Worm (Caenorhabditis elegans) whole organism, young adult: Measurements from ENCODE around the gene srh-276.

Experiments
- B0019.2 ChIP-seq: fragments of 200-800 bp; sonication (Bioruptor generic); conservative IDR thresholded peaks from 2 replicates; pipeline ENCODE4 v1.3.6; 2022; ENCODE audit warnings: missing genetic modification reagents, missing genetic modification characterization, missing compliant biosample characterization
- C17E4.6 ChIP-seq: fragments of 200-800 bp; sonication (Bioruptor generic); IDR thresholded peaks from 2 replicates; pipeline ENCODE4 v1.3.6; 2022; ENCODE audit warnings: missing genetic modification reagents, missing genetic modification characterization, missing compliant biosample characterization
- Y53G8AR.9 ChIP-seq: fragments of 200-800 bp; sonication (Bioruptor generic); conservative IDR thresholded peaks from 2 replicates; pipeline ENCODE4 v1.3.6; 2022; ENCODE audit warnings: missing genetic modification reagents, missing genetic modification characterization, missing compliant biosample characterization
- Y56A3A.18 ChIP-seq: fragments of 200-800 bp; sonication (Bioruptor generic); IDR thresholded peaks from 2 replicates; pipeline ENCODE4 v1.3.6; 2022; ENCODE audit warnings: missing genetic modification reagents, missing genetic modification characterization, missing compliant biosample characterization
- Y95B8A.8 ChIP-seq: fragments of 200-800 bp; sonication (Bioruptor generic); IDR thresholded peaks from 2 replicates; pipeline ENCODE4 v1.3.6; 2022; ENCODE audit warnings: missing genetic modification reagents, missing genetic modification characterization, missing compliant biosample characterization
- athp-1 ChIP-seq: sonication (generic microtip); optimal IDR thresholded peaks from 2 replicates; lab custom pipeline; 2017; ENCODE audit warnings: mild to moderate bottlenecking, missing genetic modification characterization, missing compliant biosample characterization
- attf-3 ChIP-seq: fragments of 200-800 bp; sonication (Bioruptor generic); conservative IDR thresholded peaks from 2 replicates; pipeline ENCODE4 v1.3.6; 2022; ENCODE audit warnings: missing genetic modification reagents, missing genetic modification characterization, missing compliant biosample characterization
- attf-5 ChIP-seq: fragments of 200-800 bp; sonication (Bioruptor generic); optimal IDR thresholded peaks from 2 replicates; lab custom pipeline; 2018; ENCODE audit warnings: mild to moderate bottlenecking, missing genetic modification characterization, missing compliant biosample characterization
- attf-6 ChIP-seq: fragments of 200-800 bp; sonication (Bioruptor generic); IDR thresholded peaks from 2 replicates; pipeline ENCODE4 v1.3.6; 2022; ENCODE audit warnings: missing genetic modification reagents, missing genetic modification characterization, missing compliant biosample characterization
- ceh-27 ChIP-seq: fragments of 200-800 bp; sonication (Bioruptor generic); optimal IDR thresholded peaks from 2 replicates; lab custom pipeline; 2018; ENCODE audit warnings: mild to moderate bottlenecking, missing genetic modification characterization, moderate library complexity, missing compliant biosample characterization
- ceh-58 ChIP-seq: fragments of 200-800 bp; sonication (Bioruptor generic); IDR thresholded peaks from 2 replicates; pipeline ENCODE4 v1.3.6; 2022; ENCODE audit warnings: missing genetic modification characterization, missing compliant biosample characterization
- chd-7 ChIP-seq: sonication (generic microtip); optimal IDR thresholded peaks from 2 replicates; lab custom pipeline; 2016; ENCODE audit warnings: mild to moderate bottlenecking, missing genetic modification characterization, moderate library complexity, missing compliant biosample characterization
- dox-1 ChIP-seq: fragments of 200-800 bp; sonication (Bioruptor generic); IDR thresholded peaks from 2 replicates; pipeline ENCODE4 v1.3.6; 2022; ENCODE audit warnings: missing genetic modification reagents, missing genetic modification characterization, missing compliant biosample characterization
- dpl-1 ChIP-seq: fragments of 150-350 bp; optimal IDR thresholded peaks from 2 replicates; lab custom pipeline; 2014; ENCODE audit warnings: missing biosample characterization, missing genetic modification reagents, missing genetic modification characterization
- egl-18 ChIP-seq: fragments of 200-800 bp; sonication (Bioruptor generic); IDR thresholded peaks from 2 replicates; pipeline ENCODE4 v1.3.6; 2022; ENCODE audit warnings: missing genetic modification reagents, missing genetic modification characterization, missing compliant biosample characterization
- ekl-4 ChIP-seq: fragments of 200-800 bp; sonication (Bioruptor generic); IDR thresholded peaks from 2 replicates; pipeline ENCODE4 v1.3.6; 2022; ENCODE audit warnings: missing genetic modification reagents, missing genetic modification characterization, missing compliant biosample characterization
- him-1 ChIP-seq: sonication (generic microtip); optimal IDR thresholded peaks from 2 replicates; lab custom pipeline; 2016; ENCODE audit warnings: missing genotype, missing genetic modification reagents, missing genetic modification characterization, missing compliant biosample characterization
- hlh-26 ChIP-seq: fragments of 200-800 bp; sonication (Bioruptor generic); conservative IDR thresholded peaks from 2 replicates; pipeline ENCODE4 v1.3.6; 2022; ENCODE audit warnings: missing genetic modification reagents, missing genetic modification characterization, missing compliant biosample characterization
- hmg-20 ChIP-seq: fragments of 200-800 bp; sonication (Bioruptor generic); IDR thresholded peaks from 2 replicates; pipeline ENCODE4 v1.3.6; 2022; ENCODE audit warnings: missing genetic modification reagents, missing genetic modification characterization, missing compliant biosample characterization
- hrde-1 ChIP-seq: sonication (generic microtip); optimal IDR thresholded peaks from 2 replicates; lab custom pipeline; 2016; ENCODE audit warnings: missing genetic modification characterization, mild to moderate bottlenecking, missing compliant biosample characterization, moderate library complexity, missing genotype, missing genetic modification reagents, borderline replicate concordance
- hsf-1 ChIP-seq: fragments of 200-800 bp; sonication (Bioruptor generic); IDR thresholded peaks from 2 replicates; pipeline ENCODE4 v1.3.6; 2022; ENCODE audit warnings: missing genetic modification reagents, missing genetic modification characterization, missing compliant biosample characterization
- lag-1 ChIP-seq: fragments of 200-800 bp; sonication (Bioruptor generic); IDR thresholded peaks from 2 replicates; pipeline ENCODE4 v1.3.6; 2022; ENCODE audit warnings: missing genetic modification reagents, missing genetic modification characterization, missing compliant biosample characterization
- lin-40 ChIP-seq: sonication (generic microtip); optimal IDR thresholded peaks from 2 replicates; lab custom pipeline; 2016; ENCODE audit warnings: missing genetic modification characterization, mild to moderate bottlenecking, missing compliant biosample characterization, missing genotype, missing genetic modification reagents
- lin-54 ChIP-seq: fragments of 200-800 bp; sonication (Bioruptor generic); optimal IDR thresholded peaks from 2 replicates; lab custom pipeline; 2018; ENCODE audit warnings: mild to moderate bottlenecking, missing genetic modification characterization, missing compliant biosample characterization
- lsl-1 ChIP-seq: fragments of 200-800 bp; sonication (Bioruptor generic); optimal IDR thresholded peaks from 2 replicates; lab custom pipeline; 2018; ENCODE audit warnings: mild to moderate bottlenecking, missing genetic modification characterization, moderate library complexity, missing compliant biosample characterization
- lsy-27 ChIP-seq: sonication (generic microtip); optimal IDR thresholded peaks from 2 replicates; lab custom pipeline; 2017; ENCODE audit warnings: missing genetic modification characterization, mild to moderate bottlenecking, missing compliant biosample characterization, antibody characterized with exemption, missing genotype, borderline replicate concordance; ENCODE audit not compliant: insufficient read depth
- madf-6 ChIP-seq: fragments of 200-800 bp; sonication (Bioruptor generic); IDR thresholded peaks from 2 replicates; pipeline ENCODE4 v1.3.6; 2022; ENCODE audit warnings: missing genetic modification reagents, missing genetic modification characterization, missing compliant biosample characterization
- mcd-1 ChIP-seq: fragments of 200-800 bp; sonication (Bioruptor generic); IDR thresholded peaks from 2 replicates; pipeline ENCODE4 v1.3.6; 2022; ENCODE audit warnings: missing genetic modification reagents, missing genetic modification characterization, missing compliant biosample characterization
- nfya-2 ChIP-seq: fragments of 200-800 bp; sonication (Bioruptor generic); IDR thresholded peaks from 2 replicates; pipeline ENCODE4 v1.3.6; 2022; ENCODE audit warnings: missing genetic modification reagents, missing genetic modification characterization, missing compliant biosample characterization
- nfyb-1 ChIP-seq: fragments of 200-800 bp; sonication (Bioruptor generic); IDR thresholded peaks from 2 replicates; pipeline ENCODE4 v1.3.6; 2022; ENCODE audit warnings: missing genetic modification reagents, missing genetic modification characterization, missing compliant biosample characterization
- nhr-120 ChIP-seq: fragments of 200-800 bp; sonication (Bioruptor generic); IDR thresholded peaks from 2 replicates; pipeline ENCODE4 v1.3.6; 2022; ENCODE audit warnings: missing genetic modification characterization, missing compliant biosample characterization
- pha-4 ChIP-seq: fragments of 150-350 bp; sonication (generic microtip); optimal IDR thresholded peaks from 2 replicates; lab custom pipeline; 2014; ENCODE audit warnings: missing biosample characterization, missing genetic modification reagents, missing genetic modification characterization
- sdz-38 ChIP-seq: sonication (generic microtip); optimal IDR thresholded peaks from 2 replicates; lab custom pipeline; 2016; ENCODE audit warnings: missing genotype, missing genetic modification characterization, missing compliant biosample characterization
- snpc-1.3 ChIP-seq: sonication (generic microtip); optimal IDR thresholded peaks from 2 replicates; lab custom pipeline; 2017; ENCODE audit warnings: missing genetic modification characterization, mild to moderate bottlenecking, missing compliant biosample characterization, antibody characterized with exemption, moderate library complexity, missing genotype, missing genetic modification reagents; ENCODE audit not compliant: insufficient read depth
- snpc-4 ChIP-seq, 5 experiments: fragments of 150-350 bp in 1 of 5; sonication (generic microtip) in 4 of 5; optimal IDR thresholded peaks; 2 replicates each; lab custom pipeline; 2014 to 2018; ENCODE audit warnings: missing genetic modification characterization in 5 of 5, missing biosample characterization in 3 of 5, antibody characterized with exemption in 2 of 5, mild to moderate bottlenecking in 2 of 5, missing compliant biosample characterization in 2 of 5, missing genotype in 2 of 5, moderate library complexity in 2 of 5, missing genetic modification reagents in 1 of 5
- tbx-9 ChIP-seq: sonication (generic microtip); optimal IDR thresholded peaks from 2 replicates; lab custom pipeline; 2016; ENCODE audit warnings: borderline replicate concordance, missing genetic modification characterization, inconsistent platforms, missing compliant biosample characterization
- unc-62 ChIP-seq: fragments of 150-350 bp; optimal IDR thresholded peaks from 2 replicates; lab custom pipeline; 2014; ENCODE audit warnings: missing biosample characterization, missing genetic modification reagents, missing genetic modification characterization
- ztf-22 ChIP-seq: fragments of 200-800 bp; sonication (Bioruptor generic); optimal IDR thresholded peaks from 2 replicates; lab custom pipeline; 2018; ENCODE audit warnings: mild to moderate bottlenecking, missing genetic modification characterization, moderate library complexity, missing compliant biosample characterization
- ztf-6 ChIP-seq: fragments of 200-800 bp; sonication (Bioruptor generic); IDR thresholded peaks from 2 replicates; pipeline ENCODE4 v1.3.6; 2022; ENCODE audit warnings: missing genetic modification reagents, missing genetic modification characterization, missing compliant biosample characterization

The srh-276 gene

DNA sequence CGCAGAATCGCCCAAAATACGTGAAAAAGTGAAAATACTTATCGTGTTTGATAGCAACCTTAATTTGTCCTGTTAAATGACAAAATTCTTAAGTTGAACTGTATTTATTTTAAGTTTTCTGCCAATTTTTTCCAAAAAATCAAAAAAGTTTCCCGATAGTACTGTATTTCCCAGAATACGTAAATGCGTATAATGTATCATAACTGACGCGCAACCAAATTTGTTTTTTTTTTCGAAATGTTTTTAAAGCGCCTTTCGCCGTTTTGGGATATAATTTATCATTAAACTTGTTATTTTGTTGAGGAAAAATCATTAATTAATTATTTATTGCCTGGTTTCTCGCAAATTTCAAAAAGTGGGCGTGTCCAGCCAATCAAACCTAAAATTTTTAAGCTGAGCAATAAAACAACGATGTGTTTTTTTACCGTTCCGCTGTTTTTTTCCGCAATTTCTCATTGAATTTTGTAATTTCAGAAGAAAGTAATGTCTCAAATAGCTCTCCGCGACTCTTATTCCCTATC is 41.9 kb downstream of the srh-276 start, which contains the start of gene fbxa-95:
Gene fbxa-95 (plus strand): TSS at position 471 of the 521 bp plus-strand sequence.
- TF ChIP-seq lsl-1 (GFP tag; lab: Kevin White, UChicago) (peak; percentile 62), hrde-1 (no peak), him-1 (peak; percentile 31), tbx-9 (tag; lab: Kevin White, UChicago) (no peak), nfya-2 (no peak), athp-1 (tag; lab: Kevin White, UChicago) (peak; percentile 64)

DNA sequence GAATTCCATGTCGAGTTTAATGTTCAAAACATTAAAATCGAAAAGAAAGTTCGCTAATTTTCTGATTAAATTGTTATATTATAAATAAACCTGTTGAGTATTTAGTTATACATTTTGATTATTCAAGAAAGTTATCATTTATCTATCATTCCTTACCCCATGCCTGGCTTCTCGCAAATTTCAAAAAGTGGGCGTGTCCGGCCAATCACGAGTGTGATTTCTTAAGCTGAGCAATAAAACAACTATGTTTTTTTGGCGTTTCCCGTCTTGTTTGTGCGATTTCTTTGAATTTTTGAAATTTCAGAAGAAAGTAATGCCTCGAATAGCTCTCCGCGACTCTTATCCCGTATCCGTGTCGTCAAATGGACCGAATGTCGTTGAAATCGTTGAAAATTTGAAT is 43.4 kb downstream of the srh-276 start, which contains the start of gene fbxa-94:
Gene fbxa-94 (plus strand): TSS at position 301 of the 400 bp plus-strand sequence.
- TF ChIP-seq attf-5 (GFP tag; lab: Kevin White, UChicago) (no peak), unc-62 (no peak), hlh-26 (no peak), sdz-38 (tag; lab: Kevin White, UChicago) (no peak), pha-4 (tag; lab: Kevin White, UChicago) (no peak), ceh-58 (no peak), chd-7 (tag; lab: Kevin White, UChicago) (no peak), dpl-1 (GFP tag; lab: Kevin White, UChicago) (no peak), nhr-120 (GFP tag; lab: Robert Waterston, UW) (no peak), lin-54 (GFP tag; lab: Kevin White, UChicago) (no peak)
- TF ChIP-seq, all 124 proteins: peak for 0

DNA sequence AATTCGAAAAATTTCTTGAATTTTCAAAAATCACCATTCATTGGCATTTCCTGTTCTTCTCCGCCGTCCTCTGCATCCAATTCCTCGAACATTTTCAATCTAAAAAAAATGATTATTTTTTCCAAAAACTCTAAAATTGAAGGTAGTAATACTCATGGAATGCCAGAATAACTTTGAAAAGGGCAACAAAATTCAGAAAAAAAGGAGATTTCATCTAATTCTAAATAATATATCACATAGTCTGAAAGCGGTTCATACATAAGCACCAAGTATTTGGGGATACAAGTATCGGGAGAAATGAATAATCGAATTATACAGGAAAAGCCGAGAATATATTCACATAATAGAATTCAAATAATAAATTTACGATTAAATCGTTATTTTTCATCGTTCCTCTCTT is 46.1 kb downstream of the srh-276 start, which contains the start of gene mdt-28:
Gene mdt-28 (minus strand): TSS at position 101 of the 400 bp plus-strand sequence.
- no peak for TF ChIP-seq C17E4.6 (GFP tag; lab: Robert Waterston, UW)
- no peak for TF ChIP-seq lsy-27
- TF ChIP-seq nfyb-1 (GFP tag; lab: Robert Waterston, UW) = no peak
- no peak for TF ChIP-seq ceh-58
- TF ChIP-seq snpc-4 (GFP tag; optimal IDR thresholded peaks at IDR 0.05; lab: Kevin White, UChicago) = no peak
- no peak for TF ChIP-seq snpc-4 (tag; optimal IDR thresholded peaks at IDR 0.05; lab: Kevin White, UChicago)
- no peak for TF ChIP-seq egl-18 (GFP tag; lab: Robert Waterston, UW)
- TF ChIP-seq Y56A3A.18 (GFP tag; lab: Robert Waterston, UW) = no peak
- no peak for TF ChIP-seq Y53G8AR.9
- TF ChIP-seq ekl-4 (GFP tag; lab: Robert Waterston, UW) = no peak
- TF ChIP-seq lsl-1 (GFP tag; lab: Kevin White, UChicago) = no peak
- TF ChIP-seq snpc-1.3 (tag; lab: Kevin White, UChicago) = no peak
- TF ChIP-seq ztf-22 (GFP tag; lab: Kevin White, UChicago) = no peak
- no peak for TF ChIP-seq madf-6 (GFP tag; lab: Robert Waterston, UW)
- TF ChIP-seq, all 124 proteins: peak for 0

DNA sequence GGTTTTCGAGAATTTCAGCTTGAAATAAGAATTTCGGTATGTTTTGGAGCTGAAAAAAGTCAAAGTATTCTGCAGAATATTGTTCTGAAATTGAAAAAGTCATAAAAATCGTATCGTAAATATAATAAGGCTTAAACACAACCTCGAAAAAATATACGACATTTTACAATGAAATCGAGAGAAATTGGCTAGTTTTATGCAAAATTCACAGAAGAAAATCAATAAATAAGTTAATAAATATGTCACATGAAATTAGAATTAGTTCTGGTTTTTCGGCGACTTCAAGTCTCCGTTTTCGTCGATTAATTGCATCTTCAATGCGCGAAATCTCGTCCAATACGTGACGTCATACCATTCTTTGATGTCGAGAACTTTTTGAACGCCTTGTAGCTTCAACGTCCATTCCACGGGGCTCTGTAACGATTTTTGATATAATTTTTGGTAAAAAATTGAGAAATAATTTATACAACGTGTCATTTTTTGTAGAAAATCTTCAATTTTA is 48.3 kb downstream of the srh-276 start, which contains the start of gene atx-3:
Gene atx-3 (minus strand): TSS at position 51 of the 502 bp plus-strand sequence.
- TF ChIP-seq snpc-1.3 (tag; lab: Kevin White, UChicago) = no peak

DNA sequence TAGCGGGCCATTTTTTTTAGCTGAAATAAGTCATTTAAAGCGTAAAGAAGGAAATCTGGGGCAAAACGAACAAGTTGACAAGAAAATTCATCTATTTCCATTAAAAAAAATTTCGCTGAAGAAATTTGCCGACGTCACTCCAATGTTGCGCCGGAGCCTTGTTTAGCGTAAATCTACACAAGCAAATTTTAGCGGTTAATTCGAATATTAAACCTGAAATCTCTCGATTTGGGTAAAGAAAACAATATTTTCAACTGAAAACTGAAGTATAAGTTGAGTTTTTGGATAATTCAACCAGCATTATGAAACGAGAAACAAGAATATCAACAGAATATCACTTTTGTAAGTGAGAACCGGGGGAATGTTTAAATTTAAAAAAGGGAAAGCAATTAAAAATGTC is 49.2 kb downstream of the srh-276 start, which contains the start of gene F28F8.9:
Gene F28F8.9 (minus strand): TSS at position 288 of the 400 bp plus-strand sequence.
- TF ChIP-seq lag-1 (GFP tag; lab: Robert Waterston, UW) = no peak
- TF ChIP-seq lin-40 = no peak
- TF ChIP-seq attf-3 (GFP tag; lab: Robert Waterston, UW) = peak; percentile 89
- TF ChIP-seq egl-18 (GFP tag; lab: Robert Waterston, UW) = no peak
- no peak for TF ChIP-seq ceh-27 (GFP tag; lab: Kevin White, UChicago)
- no peak for TF ChIP-seq lsy-27
- TF ChIP-seq lsl-1 (GFP tag; lab: Kevin White, UChicago) = no peak
- no peak for TF ChIP-seq hmg-20 (GFP tag; lab: Robert Waterston, UW)
- TF ChIP-seq ztf-6 (GFP tag; lab: Robert Waterston, UW) = no peak
- TF ChIP-seq B0019.2 = no peak
- no peak for TF ChIP-seq mcd-1
- TF ChIP-seq Y95B8A.8 (GFP tag; lab: Robert Waterston, UW) = no peak
- no peak for TF ChIP-seq hlh-26
- TF ChIP-seq lin-54 (GFP tag; lab: Kevin White, UChicago) = peak; percentile 66
- TF ChIP-seq dpl-1 (GFP tag; lab: Kevin White, UChicago) = peak; percentile 48
- TF ChIP-seq attf-6 (GFP tag; lab: Robert Waterston, UW) = no peak
- 0 out of 2 replicates have a peak, but pooled peaks have one; percentile 12 for TF ChIP-seq dox-1
- no peak for TF ChIP-seq hsf-1 (GFP tag; lab: Robert Waterston, UW)
